Worm (Caenorhabditis elegans): ENCODE measurements around the gene herd-1.
A peak's percentile ranks its signal among the peaks of the same experiment; 100 is the strongest.

DNA sequence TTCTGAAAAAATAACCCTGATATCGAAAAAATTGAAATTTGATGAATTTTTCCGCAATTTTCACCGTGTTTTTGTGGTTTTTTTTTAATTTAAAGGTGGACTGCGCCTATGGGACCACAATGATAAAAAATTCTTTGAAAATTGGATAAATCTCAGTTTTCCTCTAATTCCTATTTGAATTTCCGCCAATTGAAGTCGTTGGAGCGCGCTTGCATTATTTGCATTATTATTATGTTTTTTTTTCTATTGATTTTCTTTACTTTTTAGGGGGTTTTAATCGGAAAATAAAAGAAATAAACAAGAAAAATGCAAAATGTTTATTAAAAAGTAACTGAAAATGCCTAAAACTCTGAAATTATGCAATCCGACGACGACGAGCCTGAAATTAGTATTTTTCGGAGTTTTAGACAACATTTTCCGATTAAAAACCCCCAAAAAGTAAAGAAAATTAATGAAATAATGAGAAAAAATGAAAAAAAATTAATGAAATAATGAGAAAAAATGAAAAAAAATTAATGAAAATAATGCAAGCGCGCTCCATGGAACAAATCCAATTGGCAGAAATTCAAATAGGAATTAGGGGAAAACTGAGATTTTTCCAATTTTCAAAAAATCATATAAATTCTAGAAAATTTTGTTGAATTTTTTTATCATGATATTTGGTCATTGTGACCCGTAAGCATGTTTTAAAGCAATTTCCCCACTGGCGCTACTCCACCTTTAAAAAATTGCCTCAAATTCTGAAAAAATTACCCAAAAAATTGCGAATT lies 40.5 kb upstream of the herd-1 start:
- TF ChIP-seq snpc-4 (GFP tag; optimal IDR thresholded peaks at IDR 0.05) (no peak), snpc-4 (tag; optimal IDR thresholded peaks at IDR 0.05) (no peak), mcd-1 (GFP tag; IDR thresholded peaks at IDR 0.05) (peak; percentile 49), cebp-2 (GFP tag; IDR thresholded peaks at IDR 0.05) (no peak), lin-54 (GFP tag; optimal IDR thresholded peaks at IDR 0.05) (no peak), mxl-1 (tag; optimal IDR thresholded peaks at IDR 0.05) (no peak), ceh-27 (GFP tag; optimal IDR thresholded peaks at IDR 0.05) (no peak), madf-8 (GFP tag; conservative IDR thresholded peaks at IDR 0.05) (no peak), hsf-1 (GFP tag; IDR thresholded peaks at IDR 0.05) (no peak), nhr-80 (tag; optimal IDR thresholded peaks at IDR 0.05) (no peak), aptf-2 (GFP tag; conservative IDR thresholded peaks at IDR 0.05) (no peak), B0261.1 (tag; optimal IDR thresholded peaks at IDR 0.05) (no peak), nfyb-1 (GFP tag; IDR thresholded peaks at IDR 0.05) (no peak)
